Worm (Caenorhabditis elegans) whole organism, young adult: Measurements from ENCODE around the gene txt-9.

Source experiments
- Y79H2A.3 ChIP-seq: fragments of 200-800 bp; sonication (Bioruptor generic); conservative IDR thresholded peaks from 2 replicates; pipeline ENCODE4 v1.3.6; 2022; ENCODE audit warnings: missing genetic modification reagents, missing genetic modification characterization, missing compliant biosample characterization
- ceh-40 ChIP-seq: fragments of 200-800 bp; sonication (Bioruptor generic); IDR thresholded peaks from 2 replicates; pipeline ENCODE4 v1.3.6; 2022; ENCODE audit warnings: missing genetic modification characterization, missing compliant biosample characterization
- efl-1 ChIP-seq: fragments of 150-350 bp; optimal IDR thresholded peaks from 2 replicates; lab custom pipeline; 2014; ENCODE audit warnings: missing biosample characterization, missing genetic modification reagents, missing genetic modification characterization
- lin-54 ChIP-seq: fragments of 200-800 bp; sonication (Bioruptor generic); optimal IDR thresholded peaks from 2 replicates; lab custom pipeline; 2018; ENCODE audit warnings: mild to moderate bottlenecking, missing genetic modification characterization, missing compliant biosample characterization
- madf-10 ChIP-seq: sonication (generic microtip); optimal IDR thresholded peaks from 2 replicates; lab custom pipeline; 2016; ENCODE audit warnings: mild to moderate bottlenecking, missing genetic modification characterization, missing compliant biosample characterization
- madf-3 ChIP-seq: fragments of 200-800 bp; sonication (Bioruptor generic); IDR thresholded peaks from 2 replicates; pipeline ENCODE4 v1.3.6; 2022; ENCODE audit warnings: missing genetic modification reagents, missing genetic modification characterization, missing compliant biosample characterization
- madf-8 ChIP-seq: fragments of 200-800 bp; sonication (Bioruptor generic); conservative IDR thresholded peaks from 2 replicates; pipeline ENCODE4 v1.3.6; 2022; ENCODE audit warnings: missing genetic modification reagents, missing genetic modification characterization, missing compliant biosample characterization

DNA sequence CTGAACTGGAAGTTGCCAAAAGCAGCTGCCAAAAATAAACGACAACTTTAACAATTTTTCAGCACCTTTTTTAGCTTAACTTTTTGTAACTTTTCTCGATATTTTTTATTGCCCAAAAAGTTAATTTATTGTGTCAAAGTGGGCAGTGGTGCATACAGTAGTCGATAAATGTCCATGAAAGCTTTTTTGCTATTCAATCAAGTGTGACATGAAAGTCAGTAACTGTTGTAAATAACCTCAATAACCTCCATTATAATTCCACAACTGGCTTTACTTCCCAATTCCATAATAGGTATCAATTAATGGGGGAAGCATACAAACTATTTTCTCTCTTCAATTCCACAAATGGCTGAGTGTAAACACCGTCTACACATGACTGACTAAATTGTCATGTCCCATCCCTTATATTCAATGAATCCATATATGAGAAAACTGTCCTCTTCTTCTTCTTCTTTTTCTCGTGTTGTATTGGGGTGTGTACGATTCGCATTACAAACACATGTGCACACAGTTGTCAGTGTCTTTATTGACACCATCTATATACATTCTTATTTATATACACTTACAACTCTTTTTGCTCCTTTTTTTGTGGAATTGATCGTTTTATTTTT lies 37.3 kb upstream of the txt-9 start:
- no peak for TF ChIP-seq madf-10 (tag; lab: Kevin White, UChicago)
- no peak for TF ChIP-seq lin-54 (GFP tag; lab: Kevin White, UChicago)
- no peak for TF ChIP-seq madf-8 (GFP tag; lab: Robert Waterston, UW)
- TF ChIP-seq efl-1 (GFP tag; lab: Kevin White, UChicago) = no peak
- no peak for TF ChIP-seq Y79H2A.3
- TF ChIP-seq madf-3 = no peak
- no peak for TF ChIP-seq ceh-40 (GFP tag; lab: Robert Waterston, UW)
